Fruit fly (Drosophila melanogaster): ENCODE measurements around the gene CG33203.

- TF ChIP-seq pan (optimal IDR thresholded peaks at IDR 0.05) = no peak
- TF ChIP-seq Hr78 (GFP tag; optimal IDR thresholded peaks at IDR 0.05) = no peak
- no peak for TF ChIP-seq CG32264 (GFP tag; optimal IDR thresholded peaks at IDR 0.05)
- TF ChIP-seq h (GFP tag; optimal IDR thresholded peaks at IDR 0.05) = no peak
- TF ChIP-seq Jra (GFP tag; optimal IDR thresholded peaks at IDR 0.05) = no peak
- no peak for TF ChIP-seq Myc (optimal IDR thresholded peaks at IDR 0.05)
- TF ChIP-seq Dfd (GFP tag; optimal IDR thresholded peaks at IDR 0.05) = no peak
- TF ChIP-seq psq (GFP tag; optimal IDR thresholded peaks at IDR 0.05) = no peak
- no peak for TF ChIP-seq Hnf4 (GFP tag; optimal IDR thresholded peaks at IDR 0.05)
- no peak for TF ChIP-seq jim (GFP tag; optimal IDR thresholded peaks at IDR 0.05)
- no peak for TF ChIP-seq woc (GFP tag; optimal IDR thresholded peaks at IDR 0.05)
Measured at dm6 chr3R:28848693-28849470, 38.6 kb downstream of the CG33203 start.
